Worm (Caenorhabditis elegans): ENCODE measurements around the gene arrd-1.

The arrd-1 gene

ce11 chrII:601305-601704 lies 26.0 kb upstream of the arrd-1 start:
- TF ChIP-seq pha-4 (tag; optimal IDR thresholded peaks at IDR 0.05), result peak; percentile 51
- no peak for TF ChIP-seq bed-3 (GFP tag; optimal IDR thresholded peaks at IDR 0.05)
- no peak for TF ChIP-seq nhr-12 (tag; optimal IDR thresholded peaks at IDR 0.05)
- peak; percentile 32 for TF ChIP-seq ces-1 (GFP tag; optimal IDR thresholded peaks at IDR 0.05)

- TF ChIP-seq lin-32 (GFP tag; optimal IDR thresholded peaks at IDR 0.05) (no peak), hlh-1 (tag; optimal IDR thresholded peaks at IDR 0.05) (no peak), elt-1 (tag; optimal IDR thresholded peaks at IDR 0.05; ENCODE audit: borderline replicate concordance, insufficient read depth) (no peak), M03D4.4 (tag; optimal IDR thresholded peaks at IDR 0.05) (no peak), snpc-4 (tag; optimal IDR thresholded peaks at IDR 0.05) (no peak), nhr-76 (tag; optimal IDR thresholded peaks at IDR 0.05) (no peak), nhr-12 (tag; optimal IDR thresholded peaks at IDR 0.05) (no peak), ham-2 (GFP tag; optimal IDR thresholded peaks at IDR 0.05) (no peak), tbx-8 (GFP tag; optimal IDR thresholded peaks at IDR 0.05) (no peak), sptf-1 (tag; optimal IDR thresholded peaks at IDR 0.05) (no peak), cnd-1 (tag; optimal IDR thresholded peaks at IDR 0.05) (no peak), ceh-83 (GFP tag; optimal IDR thresholded peaks at IDR 0.05) (no peak), pha-4 (tag; optimal IDR thresholded peaks at IDR 0.05) (no peak)
Observed at ce11 chrII:602020-602419, 25.3 kb upstream of the arrd-1 start, which contains the start of gene nhl-3. nhl-3 (minus strand) TSS chrII:602120.

ce11 chrII:602969-603368 lies 24.3 kb upstream of the arrd-1 start:
- TF ChIP-seq elt-3 (tag; optimal IDR thresholded peaks at IDR 0.05), result no peak
- peak; percentile 3 for TF ChIP-seq unc-120 (tag; optimal IDR thresholded peaks at IDR 0.05; ENCODE audit: poor library complexity, severe bottlenecking)
- TF ChIP-seq mab-5 (tag; optimal IDR thresholded peaks at IDR 0.05), result peak; percentile 79
- no peak for TF ChIP-seq bed-3 (GFP tag; optimal IDR thresholded peaks at IDR 0.05)
- TF ChIP-seq lin-32 (GFP tag; optimal IDR thresholded peaks at IDR 0.05), result no peak
- TF ChIP-seq snpc-4 (tag; optimal IDR thresholded peaks at IDR 0.05), result no peak
- TF ChIP-seq hlh-1 (tag; optimal IDR thresholded peaks at IDR 0.05), result peak; percentile 90
- no peak for TF ChIP-seq cnd-1 (tag; optimal IDR thresholded peaks at IDR 0.05)
- TF ChIP-seq lsy-2 (tag; optimal IDR thresholded peaks at IDR 0.05), result peak; percentile 1
- no peak for TF ChIP-seq ceh-39 (tag; optimal IDR thresholded peaks at IDR 0.05)
- TF ChIP-seq pha-4 (tag; optimal IDR thresholded peaks at IDR 0.05), result no peak
- no peak for TF ChIP-seq sptf-1 (tag; optimal IDR thresholded peaks at IDR 0.05)
- no peak for TF ChIP-seq unc-39 (tag; optimal IDR thresholded peaks at IDR 0.05)
- TF ChIP-seq mls-2 (tag; optimal IDR thresholded peaks at IDR 0.05), result no peak
- TF ChIP-seq elt-1 (tag; optimal IDR thresholded peaks at IDR 0.05; ENCODE audit: borderline replicate concordance, insufficient read depth), result no peak
- TF ChIP-seq nhr-12 (tag; optimal IDR thresholded peaks at IDR 0.05), result no peak
- TF ChIP-seq blmp-1 (tag; optimal IDR thresholded peaks at IDR 0.05), result no peak
- peak; percentile 95 for TF ChIP-seq unc-62 (GFP tag; optimal IDR thresholded peaks at IDR 0.05)
- TF ChIP-seq nhr-28 (tag; optimal IDR thresholded peaks at IDR 0.05), result no peak
- no peak for TF ChIP-seq flh-1 (GFP tag; optimal IDR thresholded peaks at IDR 0.05)
- peak; percentile 76 for TF ChIP-seq ces-1 (GFP tag; optimal IDR thresholded peaks at IDR 0.05)
- no peak for TF ChIP-seq drap-1 (GFP tag; optimal IDR thresholded peaks at IDR 0.05)
- TF ChIP-seq sem-2 (GFP tag; optimal IDR thresholded peaks at IDR 0.05), result no peak

DNA sequence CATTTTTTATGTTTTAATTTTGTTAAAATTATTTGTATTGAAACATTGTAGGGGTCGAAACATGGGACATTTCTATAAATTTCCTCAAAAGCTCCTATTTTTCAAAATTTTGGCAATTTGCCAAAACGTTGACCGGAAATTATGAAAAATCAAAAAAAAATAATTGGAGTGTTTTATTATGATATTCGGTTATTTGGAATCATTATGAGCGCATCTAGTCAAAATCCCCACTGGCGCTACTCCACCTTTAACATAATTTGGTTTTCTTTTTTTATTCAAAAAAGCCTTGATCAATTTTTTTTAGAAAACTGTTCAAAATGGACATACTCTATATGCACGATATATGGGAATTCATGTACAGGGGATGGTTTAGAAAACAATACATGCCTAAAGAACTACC lies 22.0 kb upstream of the arrd-1 start, which contains the start of gene W04H10.2:
W04H10.2 (plus strand) TSS at position 301 of the 400 bp plus-strand sequence.
- TF ChIP-seq flh-1 (GFP tag; optimal IDR thresholded peaks at IDR 0.05) (no peak), lin-13 (tag; optimal IDR thresholded peaks at IDR 0.05) (no peak), ceh-39 (tag; optimal IDR thresholded peaks at IDR 0.05) (no peak), mep-1 (tag; optimal IDR thresholded peaks at IDR 0.05) (no peak), pha-4 (tag; optimal IDR thresholded peaks at IDR 0.05) (no peak), nhr-12 (tag; optimal IDR thresholded peaks at IDR 0.05) (no peak), mab-5 (tag; optimal IDR thresholded peaks at IDR 0.05) (no peak), nhr-237 (tag; optimal IDR thresholded peaks at IDR 0.05) (no peak), ceh-83 (GFP tag; optimal IDR thresholded peaks at IDR 0.05) (no peak), unc-39 (tag; optimal IDR thresholded peaks at IDR 0.05) (no peak), ces-1 (GFP tag; optimal IDR thresholded peaks at IDR 0.05) (no peak), tbx-8 (GFP tag; optimal IDR thresholded peaks at IDR 0.05) (no peak), nhr-76 (tag; optimal IDR thresholded peaks at IDR 0.05) (no peak), elt-3 (tag; optimal IDR thresholded peaks at IDR 0.05) (no peak), snpc-4 (tag; optimal IDR thresholded peaks at IDR 0.05) (no peak)

DNA sequence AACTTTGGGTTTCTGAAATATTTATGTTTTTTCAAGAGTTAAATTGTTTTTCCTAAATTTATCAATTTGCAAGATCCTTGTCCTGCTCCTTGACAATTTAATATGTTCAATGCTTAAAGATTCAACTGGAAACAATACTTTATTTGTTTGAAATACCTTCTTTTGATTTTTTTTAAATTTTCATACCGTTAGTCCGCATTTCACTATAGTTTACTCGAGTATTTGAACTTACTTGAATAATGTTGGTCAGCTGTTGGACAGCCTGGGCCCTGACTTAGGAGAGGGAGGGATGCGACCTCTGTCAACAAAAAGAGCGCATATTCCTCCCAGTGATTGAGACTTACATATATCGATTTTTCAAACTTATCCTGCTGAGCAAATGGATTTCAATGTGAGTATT lies 21.3 kb upstream of the arrd-1 start, which contains the start of gene W04H10.5:
W04H10.5 (plus strand) TSS at position 301 of the 400 bp plus-strand sequence.
- TF ChIP-seq zip-8 (tag; optimal IDR thresholded peaks at IDR 0.05) (no peak), hlh-1 (tag; optimal IDR thresholded peaks at IDR 0.05) (peak; percentile 66)
